Fruit fly (Drosophila melanogaster): ENCODE results near the gene COX7AL2.

DNA sequence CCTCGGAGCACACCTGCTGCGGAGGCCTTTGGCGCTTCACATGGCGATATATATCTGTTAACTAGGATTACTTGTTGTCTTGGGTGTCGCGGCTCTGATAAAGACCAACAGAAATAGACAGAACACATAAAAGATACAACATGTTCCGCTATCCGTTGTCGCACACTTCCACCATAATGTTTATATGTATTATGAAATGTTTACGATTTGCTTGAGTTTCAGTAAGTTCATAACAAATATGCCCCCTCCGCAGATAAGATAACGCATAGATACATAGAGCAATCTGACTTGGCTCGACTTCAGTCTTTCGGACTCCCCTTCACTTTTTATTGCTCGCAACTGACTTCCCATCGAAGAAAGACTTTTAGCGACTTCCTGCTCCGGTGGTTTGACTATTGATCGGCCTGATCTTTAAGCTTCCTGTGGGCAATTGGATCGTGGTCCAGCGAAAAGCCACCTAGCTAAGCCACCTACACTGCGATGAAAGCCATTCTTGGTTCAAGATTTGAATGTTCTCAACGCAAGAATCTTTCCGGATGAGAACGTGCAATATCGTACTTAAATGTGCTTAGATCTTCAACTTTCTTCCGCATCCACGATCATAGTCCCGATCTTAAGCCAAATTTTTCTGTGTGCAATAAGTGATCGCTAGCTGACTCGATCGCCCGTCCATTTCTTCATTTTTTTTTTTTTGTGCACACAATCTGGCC lies 29.4 kb downstream of the COX7AL2 start:
- TF ChIP-seq CG12605 (GFP tag; IDR thresholded peaks at IDR 0.05) (peak; percentile 46; the same call in 1 of the 2 replicates), CG34367 (tag; optimal IDR thresholded peaks at IDR 0.05) (peak; percentile 63), CG14655 (GFP tag; optimal IDR thresholded peaks at IDR 0.05) (peak; percentile 91), CG15710 (tag; optimal IDR thresholded peaks at IDR 0.05) (peak; percentile 19), CG8159 (tag; optimal IDR thresholded peaks at IDR 0.05) (peak; percentile 73), D1 (tag; optimal IDR thresholded peaks at IDR 0.05) (no peak), CG10348 (GFP tag; IDR thresholded peaks at IDR 0.05) (no peak), CG13204 (GFP tag; optimal IDR thresholded peaks at IDR 0.05) (no peak), CG4496 (GFP tag; IDR thresholded peaks at IDR 0.05) (peak; percentile 91), EcR (GFP tag; optimal IDR thresholded peaks at IDR 0.05) (no peak), fd96Ca (GFP tag; IDR thresholded peaks at IDR 0.05) (peak; percentile 94), Pif1A (GFP tag; optimal IDR thresholded peaks at IDR 0.05) (peak; percentile 71), rn (GFP tag; IDR thresholded peaks at IDR 0.05) (peak; percentile 68)

All from whole organism, pupa.